Fruit fly (Drosophila melanogaster) whole organism, embryonic: Measurements from ENCODE around the gene CG4101.

Source experiments
- B-H1 ChIP-seq: fragments of 200-800 bp; sonication (Bioruptor generic); IDR thresholded peaks from 3 replicates; pipeline ENCODE4 v1.3.6; 2022; ENCODE audit warnings: missing biosample characterization, missing genetic modification characterization
- Bteb2 ChIP-seq: fragments of 200-800 bp; sonication (Bioruptor generic); optimal IDR thresholded peaks from 2 replicates; lab custom pipeline; 2016; ENCODE audit warnings: missing biosample characterization, missing genetic modification characterization
- CG10979 ChIP-seq: fragments of 200-800 bp; sonication (Bioruptor generic); optimal IDR thresholded peaks from 2 replicates; lab custom pipeline; 2018; ENCODE audit warnings: missing biosample characterization, mild to moderate bottlenecking, missing genetic modification characterization, moderate library complexity
- CG11456 ChIP-seq: fragments of 200-800 bp; sonication (Bioruptor generic); IDR thresholded peaks from 3 replicates; pipeline ENCODE4 v1.3.6; 2022; ENCODE audit warnings: missing biosample characterization, missing genetic modification characterization
- CG11723 ChIP-seq: fragments of 200-800 bp; sonication (Bioruptor generic); optimal IDR thresholded peaks from 2 replicates; lab custom pipeline; 2017; ENCODE audit warnings: missing biosample characterization, mild to moderate bottlenecking, missing genetic modification characterization
- CG14710 ChIP-seq: fragments of 200-800 bp; sonication (Bioruptor generic); optimal IDR thresholded peaks from 3 replicates; lab custom pipeline; 2019; ENCODE audit warnings: missing biosample characterization, mild to moderate bottlenecking, missing genetic modification characterization, moderate library complexity
- CG17385 ChIP-seq: fragments of 200-800 bp; sonication (Bioruptor generic); optimal IDR thresholded peaks from 3 replicates; lab custom pipeline; 2018; ENCODE audit warnings: missing biosample characterization, mild to moderate bottlenecking, missing genetic modification characterization
- CG18011 ChIP-seq: fragments of 200-800 bp; sonication (Bioruptor generic); optimal IDR thresholded peaks from 2 replicates; lab custom pipeline; 2017; ENCODE audit warnings: missing biosample characterization, missing genetic modification characterization, mild to moderate bottlenecking, moderate library complexity, missing genotype
- CG2875 ChIP-seq: fragments of 200-800 bp; sonication (Bioruptor generic); optimal IDR thresholded peaks from 2 replicates; lab custom pipeline; 2017; ENCODE audit warnings: missing biosample characterization, mild to moderate bottlenecking, missing genetic modification characterization, missing genetic modification reagents
- CG30020 ChIP-seq: fragments of 200-800 bp; optimal IDR thresholded peaks from 2 replicates; lab custom pipeline; 2019; ENCODE audit warnings: missing biosample characterization, mild to moderate bottlenecking, missing genetic modification characterization, moderate library complexity
- CG31365 ChIP-seq: fragments of 200-800 bp; sonication (Bioruptor generic); optimal IDR thresholded peaks from 2 replicates; lab custom pipeline; 2018; ENCODE audit warnings: missing biosample characterization, mild to moderate bottlenecking, missing genetic modification characterization
- CG31441 ChIP-seq: fragments of 200-800 bp; sonication (Bioruptor generic); IDR thresholded peaks from 2 replicates; pipeline ENCODE4 v1.3.6; 2022; ENCODE audit warnings: missing biosample characterization, missing genetic modification characterization
- CG3847 ChIP-seq: fragments of 200-800 bp; sonication (Bioruptor generic); IDR thresholded peaks from 2 replicates; pipeline ENCODE4 v1.3.6; 2022; ENCODE audit warnings: missing biosample characterization, missing genetic modification characterization
- CG43689 ChIP-seq: fragments of 200-800 bp; sonication (Bioruptor generic); IDR thresholded peaks from 2 replicates; pipeline ENCODE4 v1.3.6; 2022; ENCODE audit warnings: missing biosample characterization, missing genetic modification characterization
- CG4854 ChIP-seq: fragments of 200-800 bp; sonication (Bioruptor generic); optimal IDR thresholded peaks from 2 replicates; lab custom pipeline; 2016; ENCODE audit warnings: missing biosample characterization, missing genetic modification characterization, inconsistent platforms
- CG5953 ChIP-seq: fragments of 200-800 bp; sonication (Bioruptor generic); IDR thresholded peaks from 2 replicates; pipeline ENCODE4 v1.3.6; 2022; ENCODE audit warnings: missing biosample characterization, missing genetic modification characterization
- CG6689 ChIP-seq: fragments of 200-800 bp; sonication (Bioruptor generic); IDR thresholded peaks from 2 replicates; pipeline ENCODE4 v1.3.6; 2022; ENCODE audit warnings: missing biosample characterization, missing genetic modification characterization
- CG8089 ChIP-seq: fragments of 200-800 bp; sonication (Bioruptor generic); optimal IDR thresholded peaks from 3 replicates; lab custom pipeline; 2016; ENCODE audit warnings: missing biosample characterization, missing genetic modification characterization
- CG8359 ChIP-seq: fragments of 200-800 bp; sonication (Bioruptor generic); optimal IDR thresholded peaks from 2 replicates; lab custom pipeline; 2017; ENCODE audit warnings: missing biosample characterization, mild to moderate bottlenecking, missing genetic modification characterization, borderline replicate concordance
- CG8478 ChIP-seq: fragments of >200 bp; optimal IDR thresholded peaks from 2 replicates; lab custom pipeline; 2018
- CHES-1-like ChIP-seq: fragments of 200-800 bp; sonication (Bioruptor generic); optimal IDR thresholded peaks from 2 replicates; lab custom pipeline; 2016; ENCODE audit warnings: missing biosample characterization, missing genetic modification characterization
- Ets65A ChIP-seq: fragments of 200-800 bp; sonication (Bioruptor generic); peaks from one replicate; lab custom pipeline; 2016; ENCODE audit warnings: missing biosample characterization, missing genetic modification characterization
- Fer3 ChIP-seq: fragments of 200-800 bp; sonication (Bioruptor generic); optimal IDR thresholded peaks from 2 replicates; lab custom pipeline; 2018; ENCODE audit warnings: missing biosample characterization, mild to moderate bottlenecking, missing genetic modification characterization, moderate library complexity
- HLH3B ChIP-seq: fragments of 200-800 bp; sonication (Bioruptor generic); IDR thresholded peaks from 2 replicates; pipeline ENCODE4 v1.3.6; 2022; ENCODE audit warnings: missing biosample characterization, missing genetic modification characterization
- Lhr ChIP-seq: fragments of 200-800 bp; sonication (Bioruptor generic); optimal IDR thresholded peaks from 3 replicates; lab custom pipeline; 2017; ENCODE audit warnings: mild to moderate bottlenecking, missing biosample characterization, missing genetic modification reagents, missing genetic modification characterization
- MBD-R2 ChIP-seq: fragments of 200-800 bp; sonication (Bioruptor generic); IDR thresholded peaks from 2 replicates; pipeline ENCODE4 v1.3.6; 2022; ENCODE audit warnings: missing biosample characterization, missing genetic modification characterization
- Med ChIP-seq: fragments of 200-800 bp; sonication (Bioruptor generic); peaks from one replicate; lab custom pipeline; 2016; ENCODE audit warnings: missing biosample characterization, missing genetic modification characterization, mild to moderate bottlenecking, inconsistent platforms, moderate library complexity
- Nf-YA ChIP-seq: fragments of 200-800 bp; sonication (Bioruptor generic); IDR thresholded peaks from 2 replicates; pipeline ENCODE4 v1.3.6; 2022; ENCODE audit warnings: missing biosample characterization, missing genetic modification characterization
- TFAM ChIP-seq: fragments of 200-800 bp; sonication (Bioruptor generic); optimal IDR thresholded peaks from 2 replicates; lab custom pipeline; 2017; ENCODE audit warnings: missing biosample characterization, missing genetic modification characterization, inconsistent platforms
- Tbp ChIP-seq: fragments of >200 bp; optimal IDR thresholded peaks from 2 replicates; lab custom pipeline; 2018; ENCODE audit warnings: missing biosample characterization, missing genetic modification characterization
- bcd ChIP-seq: fragments of 200-800 bp; sonication (Bioruptor generic); optimal IDR thresholded peaks from 2 replicates; lab custom pipeline; 2017; ENCODE audit warnings: missing biosample characterization, mild to moderate bottlenecking, missing genetic modification characterization
- bowl ChIP-seq: fragments of 200-800 bp; sonication (Bioruptor generic); IDR thresholded peaks from 2 replicates; pipeline ENCODE4 v1.3.6; 2022; ENCODE audit warnings: missing biosample characterization, missing genetic modification characterization
- cad ChIP-seq: fragments of >200 bp; optimal IDR thresholded peaks from 2 replicates; lab custom pipeline; 2017; ENCODE audit warnings: missing biosample characterization, missing genetic modification characterization
- crc ChIP-seq: fragments of 200-800 bp; sonication (Bioruptor generic); optimal IDR thresholded peaks from 2 replicates; lab custom pipeline; 2016; ENCODE audit warnings: missing biosample characterization, missing genetic modification characterization
- cwo ChIP-seq: fragments of 200-800 bp; sonication (Bioruptor generic); optimal IDR thresholded peaks from 3 replicates; lab custom pipeline; 2017; ENCODE audit warnings: missing biosample characterization, missing genetic modification characterization, mild to moderate bottlenecking, moderate library complexity, missing genetic modification reagents
- dysf ChIP-seq: fragments of 200-800 bp; sonication (Bioruptor generic); IDR thresholded peaks from 3 replicates; pipeline ENCODE4 v1.3.6; 2022; ENCODE audit warnings: missing biosample characterization, missing genetic modification characterization
- gsb-n ChIP-seq: fragments of 200-800 bp; sonication (Bioruptor generic); optimal IDR thresholded peaks from 3 replicates; lab custom pipeline; 2018; ENCODE audit warnings: missing biosample characterization, mild to moderate bottlenecking, missing genetic modification characterization
- h ChIP-seq: fragments of >200 bp; optimal IDR thresholded peaks from 2 replicates; lab custom pipeline; 2017
- hb ChIP-seq: fragments of 200-800 bp; sonication (Bioruptor generic); IDR thresholded peaks from 3 replicates; pipeline ENCODE4 v1.3.6; 2022; ENCODE audit warnings: missing biosample characterization, missing genetic modification characterization; ENCODE audit not compliant: partially characterized antibody
- inv ChIP-seq: fragments of 200-800 bp; sonication (Bioruptor generic); IDR thresholded peaks from 2 replicates; pipeline ENCODE4 v1.3.6; 2022; ENCODE audit warnings: missing biosample characterization, missing genetic modification characterization; ENCODE audit not compliant: partially characterized antibody
- lmd ChIP-seq: fragments of 200-800 bp; sonication (Bioruptor generic); IDR thresholded peaks from 2 replicates; pipeline ENCODE4 v1.3.6; 2022; ENCODE audit warnings: missing biosample characterization, missing genetic modification characterization
- pros ChIP-seq: fragments of 200-800 bp; sonication (Bioruptor generic); optimal IDR thresholded peaks from 3 replicates; lab custom pipeline; 2019; ENCODE audit warnings: missing biosample characterization, mild to moderate bottlenecking, missing genetic modification characterization, moderate library complexity
- pum ChIP-seq: fragments of 200-800 bp; sonication (Bioruptor generic); optimal IDR thresholded peaks from 2 replicates; lab custom pipeline; 2016; ENCODE audit warnings: missing biosample characterization, missing genetic modification characterization
- ro ChIP-seq: fragments of 200-800 bp; sonication (Bioruptor generic); IDR thresholded peaks from 2 replicates; pipeline ENCODE4 v1.3.6; 2022; ENCODE audit warnings: missing biosample characterization, missing genetic modification characterization
- sens ChIP-seq: fragments of 200-800 bp; sonication (Bioruptor generic); peaks from one replicate; lab custom pipeline; 2016; ENCODE audit warnings: missing biosample characterization, missing genetic modification characterization
- slou ChIP-seq: fragments of 200-800 bp; sonication (Bioruptor generic); optimal IDR thresholded peaks from 3 replicates; lab custom pipeline; 2016; ENCODE audit warnings: missing biosample characterization, missing genetic modification characterization
- slp2 ChIP-seq: fragments of 200-800 bp; sonication (Bioruptor generic); optimal IDR thresholded peaks from 2 replicates; lab custom pipeline; 2016; ENCODE audit warnings: missing biosample characterization, missing genetic modification characterization
- so ChIP-seq: fragments of 200-800 bp; sonication (Bioruptor generic); IDR thresholded peaks from 3 replicates; pipeline ENCODE4 v1.3.6; 2022; ENCODE audit warnings: missing biosample characterization, missing genetic modification characterization
- vvl ChIP-seq: fragments of 200-800 bp; sonication (Bioruptor generic); IDR thresholded peaks from 2 replicates; pipeline ENCODE4 v1.3.6; 2022; ENCODE audit warnings: missing biosample characterization, missing genetic modification characterization

CG4101 gene

dm6 chr3L:16650078-16650477 lies 37.8 kb downstream of the CG4101 start:
- TF ChIP-seq Ets65A (GFP tag; lab: Kevin White, UChicago) (peak; percentile 68), bowl (GFP tag; lab: Robert Waterston, UW) (0 out of 2 replicates have a peak, but pooled peaks have one; percentile 23), CG8478 (lab: Kevin White, UChicago) (no peak), CG30020 (tag; lab: Kevin White, UChicago) (no peak), gsb-n (tag; lab: Kevin White, UChicago) (no peak), hb (GFP tag; lab: Robert Waterston, UW) (0 out of 3 replicates have a peak, but pooled peaks have one; percentile 14), CG11456 (GFP tag; lab: Robert Waterston, UW) (0 out of 3 replicates have a peak, but pooled peaks have one; percentile 43), Med (GFP tag; lab: Kevin White, UChicago) (peak; percentile 60), CG17385 (GFP tag; lab: Kevin White, UChicago) (no peak), B-H1 (GFP tag; lab: Robert Waterston, UW) (no peak), sens (GFP tag; lab: Kevin White, UChicago) (peak; percentile 7), CG5953 (0 out of 2 replicates have a peak, but pooled peaks have one; percentile 16)

- no peak for TF ChIP-seq CHES-1-like (GFP tag; lab: Kevin White, UChicago)
- no peak for TF ChIP-seq pum
- no peak for TF ChIP-seq Lhr
- no peak for TF ChIP-seq CG6689 (GFP tag; lab: Robert Waterston, UW)
- no peak for TF ChIP-seq CG4854 (GFP tag; lab: Kevin White, UChicago)
- TF ChIP-seq ro: no peak
- 0 out of 2 replicates have a peak, but pooled peaks have one; percentile 22 for TF ChIP-seq CG43689 (GFP tag; lab: Robert Waterston, UW)
- TF ChIP-seq CG14710 (tag; lab: Kevin White, UChicago): no peak
- TF ChIP-seq gsb-n (tag; lab: Kevin White, UChicago): no peak
- 0 out of 3 replicates have a peak, but pooled peaks have one; percentile 16 for TF ChIP-seq dysf (GFP tag; lab: Robert Waterston, UW)
- TF ChIP-seq CG31441 (GFP tag; lab: Robert Waterston, UW): no peak
- TF ChIP-seq sens (GFP tag; lab: Kevin White, UChicago): no peak
- peak; percentile 72 for TF ChIP-seq Med (GFP tag; lab: Kevin White, UChicago)
- no peak for TF ChIP-seq HLH3B (GFP tag; lab: Robert Waterston, UW)
- no peak for TF ChIP-seq CG31365
- no peak for TF ChIP-seq Nf-YA (GFP tag; lab: Robert Waterston, UW)
- no peak for TF ChIP-seq CG8359 (GFP tag; lab: Kevin White, UChicago)
- TF ChIP-seq CG11723 (GFP tag; lab: Kevin White, UChicago): no peak
- no peak for TF ChIP-seq MBD-R2
- TF ChIP-seq pros (GFP tag; lab: Kevin White, UChicago): no peak
- TF ChIP-seq slou (GFP tag; lab: Kevin White, UChicago): no peak
- TF ChIP-seq cad (GFP tag; lab: Kevin White, UChicago): no peak
- peak; percentile 18; the same call in 1 of the 2 replicates for TF ChIP-seq vvl (GFP tag; lab: Robert Waterston, UW)
- TF ChIP-seq h (lab: Kevin White, UChicago): no peak
- TF ChIP-seq bcd: no peak
- no peak for TF ChIP-seq CG2875 (GFP tag; lab: Kevin White, UChicago)
- no peak for TF ChIP-seq CG10979 (tag; lab: Kevin White, UChicago)
- TF ChIP-seq Fer3 (tag; lab: Kevin White, UChicago): no peak
- TF ChIP-seq crc (GFP tag; lab: Kevin White, UChicago): no peak
- 0 out of 2 replicates have a peak, but pooled peaks have one; percentile 32 for TF ChIP-seq CG5953
- TF ChIP-seq CG3847 (GFP tag; lab: Robert Waterston, UW): 0 out of 2 replicates have a peak, but pooled peaks have one; percentile 11
- no peak for TF ChIP-seq cwo
- no peak for TF ChIP-seq CG18011
- TF ChIP-seq so: 0 out of 3 replicates have a peak, but pooled peaks have one; percentile 32
- TF ChIP-seq CG8089: no peak
- TF ChIP-seq inv: no peak
- no peak for TF ChIP-seq lmd (GFP tag; lab: Robert Waterston, UW)
- TF ChIP-seq slp2 (GFP tag; lab: Kevin White, UChicago): no peak
- TF ChIP-seq TFAM (GFP tag; lab: Kevin White, UChicago): no peak
- no peak for TF ChIP-seq Tbp (GFP tag; lab: Kevin White, UChicago)
- no peak for TF ChIP-seq Bteb2
- TF ChIP-seq, all 482 proteins: peak for 7
Observed at dm6 chr3L:16651127-16651526, 38.8 kb downstream of the CG4101 start.
